Fruit fly (Drosophila melanogaster) whole organism, wandering third instar larva: ENCODE data around the gene CG42815.

Source experiments
- Abd-B ChIP-seq: fragments of >200 bp; optimal IDR thresholded peaks from 2 replicates; lab custom pipeline; 2017; ENCODE audit warnings: missing biosample characterization, missing genetic modification characterization
- CG9705 ChIP-seq: fragments of 200-800 bp; sonication (Bioruptor generic); optimal IDR thresholded peaks from 2 replicates; lab custom pipeline; 2018; ENCODE audit warnings: missing biosample characterization, mild to moderate bottlenecking, missing genetic modification characterization
- Mio ChIP-seq: sonication (Bioruptor generic); optimal IDR thresholded peaks from 2 replicates; lab custom pipeline; 2016; ENCODE audit warnings: missing biosample characterization, missing genetic modification characterization
- Myc ChIP-seq: fragments of >200 bp; optimal IDR thresholded peaks from 2 replicates; lab custom pipeline; 2017
- N ChIP-seq: fragments of >200 bp; optimal IDR thresholded peaks from 2 replicates; lab custom pipeline; 2018; ENCODE audit warnings: missing biosample characterization, missing external identifiers, missing genetic modification characterization
- Rel ChIP-seq, 2 experiments: fragments of 200-800 bp; sonication (Bioruptor generic) in 1 of 2; optimal IDR thresholded peaks; 2 replicates in 1 of 2; 3 replicates in 1 of 2; lab custom pipeline; 2016 to 2019; ENCODE audit warnings: mild to moderate bottlenecking in 2 of 2, missing biosample characterization in 2 of 2, missing genetic modification characterization in 2 of 2, moderate library complexity in 1 of 2
- ey ChIP-seq: fragments of 200-800 bp; sonication (Bioruptor generic); optimal IDR thresholded peaks from 2 replicates; lab custom pipeline; 2016; ENCODE audit warnings: missing biosample characterization, missing genetic modification characterization
- h ChIP-seq: fragments of 200-800 bp; sonication (Bioruptor generic); optimal IDR thresholded peaks from 3 replicates; lab custom pipeline; 2016; ENCODE audit warnings: missing biosample characterization, mild to moderate bottlenecking, missing genetic modification characterization
- jim ChIP-seq: fragments of 175-275, 200-325 bp; sonication (Bioruptor generic); optimal IDR thresholded peaks from 2 replicates; lab custom pipeline; 2016; ENCODE audit warnings: missing biosample characterization, mild to moderate bottlenecking, missing genetic modification characterization
- lola ChIP-seq: fragments of >200 bp; optimal IDR thresholded peaks from 2 replicates; lab custom pipeline; 2017; ENCODE audit warnings: missing biosample characterization, missing genetic modification characterization
- sage ChIP-seq: fragments of 200-800 bp; sonication (Bioruptor generic); optimal IDR thresholded peaks from 2 replicates; lab custom pipeline; 2016; ENCODE audit warnings: missing biosample characterization, mild to moderate bottlenecking, missing genetic modification characterization
- usp ChIP-seq: fragments of >200 bp; optimal IDR thresholded peaks from 2 replicates; lab custom pipeline; 2017; ENCODE audit warnings: missing biosample characterization, missing genetic modification characterization

dm6 chr3L:17763987-17764386, 27.3 kb downstream of the CG42815 start, which contains the start of the genes Adgf-A and Adgf-A2:
- no peak for TF ChIP-seq ey (GFP tag; lab: Kevin White, UChicago)
- TF ChIP-seq Rel (GFP tag; optimal IDR thresholded peaks at IDR 0.05; lab: Kevin White, UChicago): no peak
- TF ChIP-seq Rel (tag; optimal IDR thresholded peaks at IDR 0.05; lab: Kevin White, UChicago): no peak
- no peak for TF ChIP-seq Mio (GFP tag; lab: Kevin White, UChicago)
- TF ChIP-seq usp (GFP tag; lab: Kevin White, UChicago): no peak
- TF ChIP-seq lola (GFP tag; lab: Kevin White, UChicago): no peak
- TF ChIP-seq h: no peak
- TF ChIP-seq CG9705 (GFP tag; lab: Kevin White, UChicago): no peak
- no peak for TF ChIP-seq Abd-B
- no peak for TF ChIP-seq N (GFP tag; lab: Kevin White, UChicago)
- TF ChIP-seq sage: no peak
- TF ChIP-seq Myc: no peak
- no peak for TF ChIP-seq jim (GFP tag; lab: Kevin White, UChicago)
